Worm (Caenorhabditis elegans): Measurements from ENCODE around the gene W06F12.2.

The W06F12.2 gene

DNA sequence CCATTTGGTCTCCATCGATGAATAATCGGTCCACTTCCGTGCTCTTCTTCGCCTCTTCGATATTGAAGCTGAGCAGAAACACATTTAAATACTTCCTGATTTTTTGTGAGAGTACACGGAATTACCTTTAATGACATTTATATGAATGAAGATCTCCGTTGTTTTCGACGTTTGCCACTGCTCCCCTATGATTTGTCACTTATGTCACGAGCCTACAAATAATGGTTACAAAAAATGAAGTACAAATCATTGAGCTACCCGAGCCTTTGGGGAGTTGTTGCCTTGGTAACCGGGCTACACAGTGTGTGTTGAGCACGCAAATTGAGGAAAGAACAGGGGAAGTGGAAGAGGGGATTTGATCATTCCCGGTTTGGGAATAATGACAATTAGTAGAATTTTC, 45.2 kb downstream of the W06F12.2 start, which contains the start of gene dyf-2:
TSS of gene dyf-2 (minus strand) at position 137 of the 400 bp plus-strand sequence.
- no peak for TF ChIP-seq ceh-63 (GFP tag; optimal IDR thresholded peaks at IDR 0.05)
- no peak for TF ChIP-seq dsc-1 (tag; optimal IDR thresholded peaks at IDR 0.05)
- TF ChIP-seq fkh-10 (GFP tag; optimal IDR thresholded peaks at IDR 0.05): no peak
- peak; percentile 76 for TF ChIP-seq fkh-8 (tag; optimal IDR thresholded peaks at IDR 0.05)
- peak; percentile 53 for TF ChIP-seq ceh-8 (GFP tag; optimal IDR thresholded peaks at IDR 0.05)
- no peak for TF ChIP-seq swsn-7 (tag; optimal IDR thresholded peaks at IDR 0.05)
- no peak for TF ChIP-seq unc-98 (GFP tag; IDR thresholded peaks at IDR 0.05)
- peak; percentile 16 for TF ChIP-seq nhr-71 (tag; optimal IDR thresholded peaks at IDR 0.05)
- TF ChIP-seq ces-1 (GFP tag; optimal IDR thresholded peaks at IDR 0.05): no peak

- TF ChIP-seq lin-13 (GFP tag; optimal IDR thresholded peaks at IDR 0.05): no peak
- no peak for TF ChIP-seq C16A3.4 (tag; optimal IDR thresholded peaks at IDR 0.05)
- TF ChIP-seq mep-1 (tag; optimal IDR thresholded peaks at IDR 0.05): no peak
- no peak for TF ChIP-seq F16B12.6 (tag; optimal IDR thresholded peaks at IDR 0.05)
- no peak for TF ChIP-seq fkh-4 (tag; optimal IDR thresholded peaks at IDR 0.05; ENCODE audit: borderline replicate concordance)
- TF ChIP-seq unc-30 (tag; optimal IDR thresholded peaks at IDR 0.05): no peak
- no peak for TF ChIP-seq lin-39 (tag; optimal IDR thresholded peaks at IDR 0.05)
- TF ChIP-seq nhr-237 (tag; optimal IDR thresholded peaks at IDR 0.05): no peak
- no peak for TF ChIP-seq Y116A8C.19 (tag; optimal IDR thresholded peaks at IDR 0.05; ENCODE audit: borderline replicate concordance)
- no peak for TF ChIP-seq unc-86 (tag; optimal IDR thresholded peaks at IDR 0.05)
- TF ChIP-seq aha-1 (tag; optimal IDR thresholded peaks at IDR 0.05): no peak
- no peak for TF ChIP-seq zip-4 (GFP tag; optimal IDR thresholded peaks at IDR 0.05)
- TF ChIP-seq nhr-85 (tag): no peak
- no peak for TF ChIP-seq unc-62 (GFP tag; optimal IDR thresholded peaks at IDR 0.05)
- no peak for TF ChIP-seq tlp-1 (tag; optimal IDR thresholded peaks at IDR 0.05)
- no peak for TF ChIP-seq efl-1 (optimal IDR thresholded peaks at IDR 0.05)
- no peak for TF ChIP-seq efl-1 (GFP tag; optimal IDR thresholded peaks at IDR 0.05 in 1 of 2)
- no peak for TF ChIP-seq lsy-2 (tag; optimal IDR thresholded peaks at IDR 0.05)
- no peak for TF ChIP-seq mab-9 (GFP tag; IDR thresholded peaks at IDR 0.05)
- no peak for TF ChIP-seq ama-1 (optimal IDR thresholded peaks at IDR 0.05)
These were observed 47.3 kb downstream of the W06F12.2 start for ce11 chrIII:13684236-13684635.

- TF ChIP-seq fkh-4 (tag; optimal IDR thresholded peaks at IDR 0.05; ENCODE audit: borderline replicate concordance) (no peak), efl-1 (optimal IDR thresholded peaks at IDR 0.05) (peak in 1 of 2 experiments; percentile 40), efl-1 (GFP tag; optimal IDR thresholded peaks at IDR 0.05 in 1 of 2) (no peak)
These were observed 48.2 kb downstream of the W06F12.2 start for ce11 chrIII:13683275-13683674.

- TF ChIP-seq hlh-4 (tag; optimal IDR thresholded peaks at IDR 0.05) (no peak), efl-1 (optimal IDR thresholded peaks at IDR 0.05) (no peak), efl-1 (GFP tag; optimal IDR thresholded peaks at IDR 0.05 in 1 of 2) (peak in 1 of 2 experiments; percentile 15)
These were observed 49.5 kb downstream of the W06F12.2 start for ce11 chrIII:13682019-13682418.

ce11 chrIII:13678761-13679495, 52.6 kb downstream of the W06F12.2 start, which contains the start of gene sid-2:
Gene sid-2, plus strand, starts transcription at chrIII:13679445.
- no peak for TF ChIP-seq vab-15 (tag; optimal IDR thresholded peaks at IDR 0.05)
- no peak for TF ChIP-seq efl-1 (optimal IDR thresholded peaks at IDR 0.05)
- TF ChIP-seq efl-1 (GFP tag; optimal IDR thresholded peaks at IDR 0.05 in 1 of 2): peak in 1 of 2 experiments; percentile 43
- no peak for TF ChIP-seq lin-15B (tag; optimal IDR thresholded peaks at IDR 0.05)
- peak; percentile 56 for TF ChIP-seq elt-2 (tag; optimal IDR thresholded peaks at IDR 0.05)
- peak; percentile 12 for TF ChIP-seq nhr-85 (tag)

All from whole organism, L1 larva.